Fruit fly (Drosophila melanogaster) whole organism, embryonic: ENCODE data around the gene Mgat4b.

Experiments
- Atf6 ChIP-seq: fragments of 200-800 bp; sonication (Bioruptor generic); IDR thresholded peaks from 2 replicates; pipeline ENCODE4 v1.3.6; 2022; ENCODE audit warnings: missing biosample characterization, missing genetic modification characterization
- CG10565 ChIP-seq: fragments of 200-800 bp; sonication (Bioruptor generic); optimal IDR thresholded peaks from 3 replicates; lab custom pipeline; 2016; ENCODE audit warnings: missing biosample characterization, mild to moderate bottlenecking, missing genetic modification characterization
- CG11398 ChIP-seq: fragments of 200-800 bp; sonication (Bioruptor generic); optimal IDR thresholded peaks from 2 replicates; lab custom pipeline; 2016; ENCODE audit warnings: missing biosample characterization, missing genetic modification characterization
- CG11504 ChIP-seq: fragments of 200-800 bp; sonication (Bioruptor generic); optimal IDR thresholded peaks from 3 replicates; lab custom pipeline; 2019; ENCODE audit warnings: missing biosample characterization, mild to moderate bottlenecking, missing genetic modification characterization, moderate library complexity
- CG12071 ChIP-seq: fragments of 200-800 bp; sonication (Bioruptor generic); optimal IDR thresholded peaks from 3 replicates; lab custom pipeline; 2018; ENCODE audit warnings: missing biosample characterization, mild to moderate bottlenecking, missing genetic modification characterization
- CG1233 ChIP-seq: fragments of 200-800 bp; sonication (Bioruptor generic); optimal IDR thresholded peaks from 4 replicates; lab custom pipeline; 2018; ENCODE audit warnings: missing biosample characterization, mild to moderate bottlenecking, missing genetic modification characterization
- CG14667 ChIP-seq: fragments of 200-800 bp; sonication (Bioruptor generic); IDR thresholded peaks from 2 replicates; pipeline ENCODE4 v1.3.6; 2022; ENCODE audit warnings: missing biosample characterization, missing genetic modification characterization
- CG15479 ChIP-seq: fragments of 200-800 bp; sonication (Bioruptor generic); optimal IDR thresholded peaks from 3 replicates; lab custom pipeline; 2019; ENCODE audit warnings: missing biosample characterization, mild to moderate bottlenecking, missing genetic modification characterization, moderate library complexity
- CG1603 ChIP-seq: fragments of 200-800 bp; sonication (Bioruptor generic); optimal IDR thresholded peaks from 2 replicates; lab custom pipeline; 2019; ENCODE audit warnings: missing biosample characterization, mild to moderate bottlenecking, missing genetic modification characterization, moderate library complexity
- CG17568 ChIP-seq: fragments of 200-800 bp; sonication (Bioruptor generic); optimal IDR thresholded peaks from 2 replicates; lab custom pipeline; 2018; ENCODE audit warnings: missing biosample characterization, mild to moderate bottlenecking, missing genetic modification characterization, moderate library complexity
- CG18476 ChIP-seq: fragments of 200-800 bp; sonication (Bioruptor generic); optimal IDR thresholded peaks from 2 replicates; lab custom pipeline; 2016; ENCODE audit warnings: missing biosample characterization, mild to moderate bottlenecking, missing genetic modification characterization
- CG43689 ChIP-seq: fragments of 200-800 bp; sonication (Bioruptor generic); IDR thresholded peaks from 2 replicates; pipeline ENCODE4 v1.3.6; 2022; ENCODE audit warnings: missing biosample characterization, missing genetic modification characterization
- CG4404 ChIP-seq: fragments of 200-800 bp; sonication (Bioruptor generic); IDR thresholded peaks from 2 replicates; pipeline ENCODE4 v1.3.6; 2022; ENCODE audit warnings: missing biosample characterization, missing genetic modification characterization
- CG6654 ChIP-seq: fragments of 200-800 bp; sonication (Bioruptor generic); optimal IDR thresholded peaks from 2 replicates; lab custom pipeline; 2017; ENCODE audit warnings: missing biosample characterization, mild to moderate bottlenecking, missing genetic modification characterization
- CG7839 ChIP-seq: fragments of 200-800 bp; sonication (Bioruptor generic); optimal IDR thresholded peaks from 3 replicates; lab custom pipeline; 2018; ENCODE audit warnings: missing biosample characterization, mild to moderate bottlenecking, missing genetic modification characterization, moderate library complexity
- CoRest ChIP-seq: fragments of 200-800 bp; sonication (Bioruptor generic); optimal IDR thresholded peaks from 3 replicates; lab custom pipeline; 2018; ENCODE audit warnings: missing biosample characterization, mild to moderate bottlenecking, missing genetic modification characterization, moderate library complexity
- Dip3 ChIP-seq: fragments of 200-800 bp; sonication (Bioruptor generic); optimal IDR thresholded peaks from 3 replicates; lab custom pipeline; 2016; ENCODE audit warnings: missing biosample characterization, missing genetic modification characterization
- Fer2 ChIP-seq: fragments of 200-800 bp; sonication (Bioruptor generic); optimal IDR thresholded peaks from 2 replicates; lab custom pipeline; 2018; ENCODE audit warnings: missing biosample characterization, mild to moderate bottlenecking, missing genetic modification characterization, moderate library complexity
- Fer3 ChIP-seq: fragments of 200-800 bp; sonication (Bioruptor generic); optimal IDR thresholded peaks from 2 replicates; lab custom pipeline; 2018; ENCODE audit warnings: missing biosample characterization, mild to moderate bottlenecking, missing genetic modification characterization, moderate library complexity
- Gsc ChIP-seq: fragments of 200-800 bp; sonication (Bioruptor generic); IDR thresholded peaks from 2 replicates; pipeline ENCODE4 v1.3.6; 2022; ENCODE audit warnings: missing biosample characterization, missing genetic modification characterization
- HmgD ChIP-seq: fragments of 200-800 bp; sonication (Bioruptor generic); optimal IDR thresholded peaks from 3 replicates; lab custom pipeline; 2016; ENCODE audit warnings: missing biosample characterization, missing genetic modification characterization
- Max ChIP-seq: fragments of 200-800 bp; sonication (Bioruptor generic); optimal IDR thresholded peaks from 2 replicates; lab custom pipeline; 2016; ENCODE audit warnings: missing biosample characterization, mild to moderate bottlenecking, missing genetic modification characterization
- NC2β ChIP-seq: fragments of 200-800 bp; sonication (Bioruptor generic); optimal IDR thresholded peaks from 2 replicates; lab custom pipeline; 2016; ENCODE audit warnings: missing biosample characterization, missing genetic modification characterization
- NFAT ChIP-seq: fragments of 200-800 bp; sonication (Bioruptor generic); IDR thresholded peaks from 2 replicates; pipeline ENCODE4 v1.3.6; 2022; ENCODE audit warnings: missing biosample characterization, missing genetic modification characterization
- Oli ChIP-seq: fragments of 200-800 bp; sonication (Bioruptor generic); optimal IDR thresholded peaks from 2 replicates; lab custom pipeline; 2018; ENCODE audit warnings: missing biosample characterization, mild to moderate bottlenecking, missing genetic modification characterization, moderate library complexity
- amos ChIP-seq: fragments of 200-800 bp; sonication (Bioruptor generic); IDR thresholded peaks from 2 replicates; pipeline ENCODE4 v1.3.6; 2022; ENCODE audit warnings: missing biosample characterization, missing genetic modification characterization; ENCODE audit not compliant: partially characterized antibody
- ase ChIP-seq: fragments of 200-800 bp; sonication (Bioruptor generic); IDR thresholded peaks from 3 replicates; pipeline ENCODE4 v1.3.6; 2022; ENCODE audit warnings: missing biosample characterization, missing genetic modification characterization
- bbx ChIP-seq: fragments of 200-800 bp; sonication (Bioruptor generic); IDR thresholded peaks from 2 replicates; pipeline ENCODE4 v1.3.6; 2022; ENCODE audit warnings: missing biosample characterization, missing genetic modification characterization; ENCODE audit not compliant: partially characterized antibody
- btn ChIP-seq: fragments of 200-800 bp; sonication (Bioruptor generic); optimal IDR thresholded peaks from 2 replicates; lab custom pipeline; 2016; ENCODE audit warnings: missing biosample characterization, missing genetic modification characterization
- cad ChIP-seq: fragments of >200 bp; optimal IDR thresholded peaks from 2 replicates; lab custom pipeline; 2017; ENCODE audit warnings: missing biosample characterization, missing genetic modification characterization
- cg ChIP-seq: fragments of 200-800 bp; sonication (Bioruptor generic); optimal IDR thresholded peaks from 3 replicates; lab custom pipeline; 2019; ENCODE audit warnings: missing biosample characterization, mild to moderate bottlenecking, missing genetic modification characterization, moderate library complexity
- chm ChIP-seq: fragments of 200-800 bp; sonication (Bioruptor generic); IDR thresholded peaks from 2 replicates; pipeline ENCODE4 v1.3.6; 2022; ENCODE audit warnings: missing biosample characterization, missing genetic modification characterization
- da ChIP-seq: fragments of 200-800 bp; sonication (Bioruptor generic); optimal IDR thresholded peaks from 2 replicates; lab custom pipeline; 2016; ENCODE audit warnings: missing biosample characterization, missing genetic modification characterization
- danr ChIP-seq: fragments of 200-800 bp; sonication (Bioruptor generic); IDR thresholded peaks from 2 replicates; pipeline ENCODE4 v1.3.6; 2022; ENCODE audit warnings: missing biosample characterization, missing genetic modification characterization
- emc ChIP-seq: fragments of 200-800 bp; sonication (Bioruptor generic); optimal IDR thresholded peaks from 2 replicates; lab custom pipeline; 2016; ENCODE audit warnings: missing biosample characterization, missing genetic modification characterization
- fd102C ChIP-seq: fragments of 200-800 bp; sonication (Bioruptor generic); optimal IDR thresholded peaks from 2 replicates; lab custom pipeline; 2018; ENCODE audit warnings: missing biosample characterization, mild to moderate bottlenecking, missing genetic modification characterization, moderate library complexity
- fd64A ChIP-seq: fragments of 200-800 bp; sonication (Bioruptor generic); optimal IDR thresholded peaks from 3 replicates; lab custom pipeline; 2018; ENCODE audit warnings: missing biosample characterization, mild to moderate bottlenecking, missing genetic modification characterization
- gro ChIP-seq: fragments of 200-800 bp; sonication (Bioruptor generic); optimal IDR thresholded peaks from 2 replicates; lab custom pipeline; 2016; ENCODE audit warnings: missing biosample characterization, missing genetic modification characterization
- hkb ChIP-seq, 2 experiments: fragments of 200-800 bp in 1 of 2; fragments of >200 bp in 1 of 2; sonication (Bioruptor generic) in 1 of 2; IDR thresholded peaks in 1 of 2; optimal IDR thresholded peaks in 1 of 2; 2 replicates each; pipeline versions ENCODE4 v1.3.6 to Lab custom; 2017 to 2022; ENCODE audit warnings: missing biosample characterization in 1 of 2, missing genetic modification characterization in 1 of 2
- kay ChIP-seq: fragments of 200-800 bp; sonication (Bioruptor generic); optimal IDR thresholded peaks from 2 replicates; lab custom pipeline; 2016; ENCODE audit warnings: missing biosample characterization, missing genetic modification characterization
- ken ChIP-seq: fragments of 200-800 bp; sonication (Bioruptor generic); IDR thresholded peaks from 3 replicates; pipeline ENCODE4 v1.3.6; 2022; ENCODE audit warnings: missing biosample characterization, missing genetic modification characterization
- lbe ChIP-seq: fragments of 200-800 bp; sonication (Bioruptor generic); optimal IDR thresholded peaks from 2 replicates; lab custom pipeline; 2016; ENCODE audit warnings: missing biosample characterization, mild to moderate bottlenecking, missing genetic modification characterization
- odd ChIP-seq: fragments of 200-800 bp; sonication (Bioruptor generic); optimal IDR thresholded peaks from 2 replicates; lab custom pipeline; 2017; ENCODE audit warnings: missing biosample characterization, mild to moderate bottlenecking, missing genetic modification characterization
- pnt ChIP-seq: fragments of 200-800 bp; sonication (Bioruptor generic); optimal IDR thresholded peaks from 3 replicates; lab custom pipeline; 2016; ENCODE audit warnings: missing biosample characterization, missing genetic modification characterization
- slou ChIP-seq: fragments of 200-800 bp; sonication (Bioruptor generic); optimal IDR thresholded peaks from 3 replicates; lab custom pipeline; 2016; ENCODE audit warnings: missing biosample characterization, missing genetic modification characterization
- sob ChIP-seq: fragments of 200-800 bp; sonication (Bioruptor generic); IDR thresholded peaks from 2 replicates; pipeline ENCODE4 v1.3.6; 2022; ENCODE audit warnings: missing biosample characterization, missing genetic modification characterization
- sr ChIP-seq: fragments of 200-800 bp; sonication (Bioruptor generic); IDR thresholded peaks from 3 replicates; pipeline ENCODE4 v1.3.6; 2022; ENCODE audit warnings: missing biosample characterization, missing genetic modification characterization
- ttk ChIP-seq: fragments of 200-800 bp; sonication (Bioruptor generic); IDR thresholded peaks from 2 replicates; pipeline ENCODE4 v2.1.2; 2022; ENCODE audit warnings: missing biosample characterization, missing genetic modification characterization
- vvl ChIP-seq: fragments of 200-800 bp; sonication (Bioruptor generic); IDR thresholded peaks from 2 replicates; pipeline ENCODE4 v1.3.6; 2022; ENCODE audit warnings: missing biosample characterization, missing genetic modification characterization
- wdn ChIP-seq: fragments of 200-800 bp; sonication (Bioruptor generic); IDR thresholded peaks from 2 replicates; pipeline ENCODE4 v1.3.6; 2022; ENCODE audit warnings: missing biosample characterization, missing genetic modification characterization
- wor ChIP-seq: fragments of 200-800 bp; sonication (Bioruptor generic); IDR thresholded peaks from 2 replicates; pipeline ENCODE4 v1.3.6; 2022; ENCODE audit warnings: missing biosample characterization, missing genetic modification characterization

The Mgat4b gene

dm6 chr3L:14784949-14785408 lies 15.9 kb upstream of the Mgat4b start:
- TF ChIP-seq odd (GFP tag; lab: Kevin White, UChicago) (peak; percentile 98), emc (GFP tag; lab: Kevin White, UChicago) (peak; percentile 71), CG18476 (GFP tag; lab: Kevin White, UChicago) (peak; percentile 97), CG11398 (peak; percentile 89), btn (peak; percentile 75), CG14667 (GFP tag; lab: Robert Waterston, UW) (peak; percentile 79), CG17568 (GFP tag; lab: Kevin White, UChicago) (peak; percentile 96), Fer3 (peak; percentile 94), vvl (GFP tag; lab: Robert Waterston, UW) (no peak; the same call in none of the 2 replicates), CG1233 (GFP tag; lab: Kevin White, UChicago) (peak; percentile 97), wor (peak; percentile 88), ken (GFP tag; lab: Robert Waterston, UW) (peak; percentile 77), CG6654 (GFP tag; lab: Kevin White, UChicago) (peak; percentile 91), sob (GFP tag; lab: Robert Waterston, UW) (peak; percentile 90), da (GFP tag; lab: Kevin White, UChicago) (peak; percentile 81), CG11504 (tag; lab: Kevin White, UChicago) (peak; percentile 97), Fer2 (tag; lab: Kevin White, UChicago) (peak; percentile 89), NC2β (GFP tag; lab: Kevin White, UChicago) (peak; percentile 92), bbx (no peak), gro (GFP tag; lab: Kevin White, UChicago) (peak; percentile 93), chm (GFP tag; lab: Robert Waterston, UW) (peak; percentile 89), amos (GFP tag; lab: Robert Waterston, UW) (no peak), wdn (GFP tag; lab: Robert Waterston, UW) (peak; percentile 80), sr (GFP tag; lab: Robert Waterston, UW) (peak; percentile 25; the same call in 1 of the 3 replicates), ttk (GFP tag; lab: Robert Waterston, UW) (peak; percentile 76), CG7839 (tag; lab: Kevin White, UChicago) (peak; percentile 99), Max (GFP tag; lab: Kevin White, UChicago) (peak; percentile 97), Oli (tag; lab: Kevin White, UChicago) (peak; percentile 99), hkb (optimal IDR thresholded peaks at IDR 0.05; lab: Kevin White, UChicago) (no peak), hkb (GFP tag; IDR thresholded peaks at IDR 0.05; lab: Robert Waterston, UW) (peak; percentile 92), NFAT (GFP tag; lab: Robert Waterston, UW) (peak; percentile 73), CG43689 (GFP tag; lab: Robert Waterston, UW) (peak; percentile 81), danr (peak; percentile 85), kay (GFP tag; lab: Kevin White, UChicago) (peak; percentile 87), cg (GFP tag; lab: Kevin White, UChicago) (no peak), cad (GFP tag; lab: Kevin White, UChicago) (no peak), CG10565 (GFP tag; lab: Kevin White, UChicago) (peak; percentile 92), CG1603 (tag; lab: Kevin White, UChicago) (peak; percentile 85), ase (GFP tag; lab: Robert Waterston, UW) (peak; percentile 79), pnt (GFP tag; lab: Kevin White, UChicago) (peak; percentile 90), fd64A (peak; percentile 86), lbe (GFP tag; lab: Kevin White, UChicago) (peak; percentile 17), CG12071 (GFP tag; lab: Kevin White, UChicago) (peak; percentile 95), Dip3 (GFP tag; lab: Kevin White, UChicago) (peak; percentile 90), CG15479 (GFP tag; lab: Kevin White, UChicago) (no peak), slou (GFP tag; lab: Kevin White, UChicago) (peak; percentile 87), CoRest (tag; lab: Kevin White, UChicago) (peak; percentile 99), Gsc (GFP tag; lab: Robert Waterston, UW) (no peak; the same call in 1 of the 2 replicates), fd102C (GFP tag; lab: Kevin White, UChicago) (peak; percentile 60), CG4404 (GFP tag; lab: Robert Waterston, UW) (peak; percentile 89), Atf6 (GFP tag; lab: Robert Waterston, UW) (peak; percentile 95), HmgD (GFP tag; lab: Kevin White, UChicago) (peak; percentile 64)
